Worm (Caenorhabditis elegans) whole organism, late embryonic: ENCODE measurements around the gene clec-198.
"Not testable (repeated sequence)": the region's sequence is repeated elsewhere in the genome, so short reads cannot be mapped to it uniquely, and the experiment has no call there.

Experiments used
- ceh-19 ChIP-seq: fragments of 200-800 bp; sonication (Bioruptor generic); optimal IDR thresholded peaks from 2 replicates; lab custom pipeline; 2018; ENCODE audit warnings: mild to moderate bottlenecking, missing genetic modification characterization, missing compliant biosample characterization
- ceh-48 ChIP-seq: sonication (generic microtip); optimal IDR thresholded peaks from 2 replicates; lab custom pipeline; 2016; ENCODE audit warnings: missing genetic modification characterization, inconsistent platforms, missing compliant biosample characterization
- gmeb-2 ChIP-seq: sonication (generic microtip); optimal IDR thresholded peaks from 2 replicates; lab custom pipeline; 2016; ENCODE audit warnings: missing genetic modification characterization, inconsistent platforms, missing compliant biosample characterization
- hlh-15 ChIP-seq: sonication (generic microtip); optimal IDR thresholded peaks from 2 replicates; lab custom pipeline; 2016; ENCODE audit warnings: missing genetic modification characterization, missing compliant biosample characterization
- hlh-30 ChIP-seq: sonication (generic microtip); optimal IDR thresholded peaks from 2 replicates; lab custom pipeline; 2017; ENCODE audit warnings: antibody characterized with exemption, missing genetic modification characterization, missing compliant biosample characterization; ENCODE audit not compliant: insufficient read depth
- pat-9 ChIP-seq: fragments of 200-800 bp; sonication (Bioruptor generic); optimal IDR thresholded peaks from 2 replicates; lab custom pipeline; 2018; ENCODE audit warnings: mild to moderate bottlenecking, missing genetic modification characterization, moderate library complexity, missing compliant biosample characterization
- rnt-1 ChIP-seq: sonication (generic microtip); optimal IDR thresholded peaks from 2 replicates; lab custom pipeline; 2016; ENCODE audit warnings: missing genetic modification characterization, missing compliant biosample characterization

DNA sequence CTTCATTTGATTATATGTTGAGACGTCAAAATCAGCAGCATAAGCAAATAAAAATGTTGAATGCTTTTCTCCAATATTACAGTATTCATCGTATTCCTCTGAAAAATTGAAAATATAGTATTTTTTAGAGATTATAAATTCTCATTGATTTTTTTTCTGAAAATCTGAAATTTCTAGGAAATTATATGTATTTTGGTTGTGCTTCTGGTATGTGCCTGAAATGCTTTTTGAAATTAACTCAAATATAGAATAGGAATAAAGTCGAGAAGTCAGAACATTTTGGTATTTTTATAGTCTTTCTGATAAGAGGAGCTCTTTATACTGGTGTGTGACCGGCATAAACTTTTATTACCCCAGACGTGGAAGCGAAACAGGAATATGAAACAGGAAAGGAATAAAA lies 39.7 kb upstream of the clec-198 start, which contains the start of gene T28F3.8:
- TF ChIP-seq pat-9 (tag; lab: Kevin White, UChicago); gmeb-2; rnt-1; ceh-48 (tag; lab: Kevin White, UChicago); hlh-30; hlh-15 (tag; lab: Kevin White, UChicago); ceh-19 (GFP tag; lab: Kevin White, UChicago): not testable (repeated sequence)
